Fruit fly (Drosophila melanogaster) Kc167 (cell line): Measurements from ENCODE around the gene Phb1.

Experiments
- h ChIP-seq: fragments of >200 bp; optimal IDR thresholded peaks from 3 replicates; lab custom pipeline; 2018; ENCODE audit warnings: missing external identifiers
- insv ChIP-seq: fragments of >200 bp; optimal IDR thresholded peaks from 3 replicates; lab custom pipeline; 2018; ENCODE audit warnings: missing external identifiers
- psq ChIP-seq: fragments of >200 bp; optimal IDR thresholded peaks from 2 replicates; lab custom pipeline; 2017; ENCODE audit warnings: missing external identifiers

DNA sequence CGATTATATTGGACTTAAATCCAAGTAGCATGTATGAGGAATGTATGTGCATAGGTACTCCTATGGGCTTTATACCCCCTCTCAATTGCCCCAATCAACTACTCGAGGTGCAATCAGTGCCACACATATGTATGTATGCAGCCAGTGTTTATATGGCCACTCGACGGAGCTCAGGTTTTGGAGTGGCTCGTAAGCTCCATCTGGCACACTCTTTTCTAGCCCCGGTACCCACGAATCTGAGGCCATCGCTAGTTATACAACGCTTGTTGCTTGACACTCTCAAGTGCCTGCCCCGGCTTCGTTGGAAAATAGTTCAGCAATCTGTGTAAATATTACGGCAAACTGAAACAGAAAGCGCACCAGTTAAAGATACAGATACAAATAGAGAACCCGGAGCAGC lies 27.3 kb downstream of the Phb1 start:
- no peak for TF ChIP-seq insv (lab: Kevin White, UChicago)
- TF ChIP-seq h (lab: Kevin White, UChicago) = no peak
- TF ChIP-seq psq = no peak
